Fruit fly (Drosophila melanogaster): ENCODE measurements around the gene ntc.

Gene ntc

DNA sequence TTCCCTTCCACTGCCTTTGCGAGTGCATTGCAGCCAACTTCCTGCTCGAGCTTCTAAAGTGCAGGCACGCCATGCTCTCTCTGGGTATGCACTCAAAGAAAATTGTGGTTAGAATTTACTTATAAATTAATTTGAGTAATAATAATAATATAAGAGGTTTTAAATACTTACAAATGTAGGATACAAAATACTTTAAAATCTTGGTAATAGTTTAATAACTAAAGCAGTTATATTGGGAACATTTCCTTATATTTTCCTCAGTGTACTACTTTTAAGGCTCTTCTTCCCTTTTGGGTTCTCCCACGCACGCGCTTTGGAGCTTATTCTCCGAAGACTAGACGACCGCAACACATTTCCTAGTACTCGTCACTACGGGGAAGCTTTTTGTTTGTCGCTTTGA, 20.3 kb upstream of the ntc start (continued):
- no peak for TF ChIP-seq ftz-f1 (GFP tag; optimal IDR thresholded peaks at IDR 0.05)
- peak; percentile 39; the same call in 1 of the 2 replicates for TF ChIP-seq crol (GFP tag; IDR thresholded peaks at IDR 0.05)
- TF ChIP-seq HLH3B (GFP tag; IDR thresholded peaks at IDR 0.05) = peak; percentile 87
- peak; percentile 22 for TF ChIP-seq CG16815 (GFP tag; optimal IDR thresholded peaks at IDR 0.05)
- TF ChIP-seq HLH54F (GFP tag; optimal IDR thresholded peaks at IDR 0.05) = peak; percentile 11
- TF ChIP-seq onecut (GFP tag; IDR thresholded peaks at IDR 0.05) = peak; percentile 55
- TF ChIP-seq klu (GFP tag; IDR thresholded peaks at IDR 0.05) = peak; percentile 46; the same call in 1 of the 2 replicates
- TF ChIP-seq Sin3A (optimal IDR thresholded peaks at IDR 0.05) = no peak
- TF ChIP-seq ttk (GFP tag; IDR thresholded peaks at IDR 0.05) = peak; percentile 70
- TF ChIP-seq Vsx1 (GFP tag; optimal IDR thresholded peaks at IDR 0.05) = no peak
- no peak for TF ChIP-seq CG17186 (GFP tag; optimal IDR thresholded peaks at IDR 0.05)
- no peak for TF ChIP-seq Doc2 (GFP tag; IDR thresholded peaks at IDR 0.05)
- peak; percentile 69 for TF ChIP-seq CG1529 (GFP tag; optimal IDR thresholded peaks at IDR 0.05)
- TF ChIP-seq CG17829 (tag; optimal IDR thresholded peaks at IDR 0.05) = peak; percentile 77
- no peak for TF ChIP-seq peb (GFP tag; IDR thresholded peaks at IDR 0.05)
- TF ChIP-seq C15 (GFP tag; IDR thresholded peaks at IDR 0.05) = peak; percentile 55; the same call in 1 of the 3 replicates
- no peak for TF ChIP-seq lov (optimal IDR thresholded peaks at IDR 0.05)
- TF ChIP-seq lov (GFP tag; IDR thresholded peaks at IDR 0.05) = no peak
- peak; percentile 83 for TF ChIP-seq CrebB (tag; optimal IDR thresholded peaks at IDR 0.05)
- TF ChIP-seq CG9727 (GFP tag; optimal IDR thresholded peaks at IDR 0.05) = peak; percentile 84
- TF ChIP-seq Dbx (GFP tag; IDR thresholded peaks at IDR 0.05) = peak; percentile 85
- TF ChIP-seq CG13775 (GFP tag; optimal IDR thresholded peaks at IDR 0.05) = peak; percentile 71
- TF ChIP-seq ssp (GFP tag; IDR thresholded peaks at IDR 0.05) = peak; percentile 47; the same call in 1 of the 2 replicates
- no peak for TF ChIP-seq CG1792 (GFP tag; optimal IDR thresholded peaks at IDR 0.05)
- no peak for TF ChIP-seq tx (GFP tag; optimal IDR thresholded peaks at IDR 0.05)
- TF ChIP-seq CG7556 (GFP tag; optimal IDR thresholded peaks at IDR 0.05) = peak; percentile 90
- TF ChIP-seq Hsf (GFP tag; optimal IDR thresholded peaks at IDR 0.05) = peak; percentile 15
- peak; percentile 7 for TF ChIP-seq CG7987 (GFP tag; optimal IDR thresholded peaks at IDR 0.05)
- TF ChIP-seq Taf1 (GFP tag; IDR thresholded peaks at IDR 0.05) = peak; percentile 43; the same call in 1 of the 2 replicates
- TF ChIP-seq slp2 (GFP tag; optimal IDR thresholded peaks at IDR 0.05) = no peak
- no peak for TF ChIP-seq HLHmδ (GFP tag; optimal IDR thresholded peaks at IDR 0.05)
- no peak for TF ChIP-seq CG14860 (GFP tag; IDR thresholded peaks at IDR 0.05; ENCODE audit: partially characterized antibody)
- peak; percentile 94 for TF ChIP-seq Fer1 (GFP tag; optimal IDR thresholded peaks at IDR 0.05)
- no peak for TF ChIP-seq Sry-δ (GFP tag; optimal IDR thresholded peaks at IDR 0.05)
- peak; percentile 56; the same call in 1 of the 3 replicates for TF ChIP-seq CG11560 (tag; IDR thresholded peaks at IDR 0.05)
- TF ChIP-seq Ptx1 (GFP tag; IDR thresholded peaks at IDR 0.05) = peak; percentile 74
- peak; percentile 82 for TF ChIP-seq D19A (tag; optimal IDR thresholded peaks at IDR 0.05)
- no peak for TF ChIP-seq Poxn (GFP tag; IDR thresholded peaks at IDR 0.05)
- peak; percentile 52 for TF ChIP-seq dmrt11E (tag; optimal IDR thresholded peaks at IDR 0.05)
- TF ChIP-seq Oaz (GFP tag; IDR thresholded peaks at IDR 0.05) = peak; percentile 49; the same call in 1 of the 2 replicates
- no peak; the same call in 2 of the 3 replicates for TF ChIP-seq sr (GFP tag; IDR thresholded peaks at IDR 0.05)
- TF ChIP-seq CG4854 (GFP tag; optimal IDR thresholded peaks at IDR 0.05) = peak; percentile 11
- no peak for TF ChIP-seq CG15073 (GFP tag; optimal IDR thresholded peaks at IDR 0.05)
- peak; percentile 81 for TF ChIP-seq CG6765 (GFP tag; optimal IDR thresholded peaks at IDR 0.05)
- TF ChIP-seq ara (GFP tag; IDR thresholded peaks at IDR 0.05) = peak; percentile 56; the same call in 1 of the 2 replicates
- TF ChIP-seq CG3838 (GFP tag; optimal IDR thresholded peaks at IDR 0.05) = no peak
- no peak for TF ChIP-seq Doc3 (GFP tag; IDR thresholded peaks at IDR 0.05; ENCODE audit: partially characterized antibody)
- peak; percentile 26 for TF ChIP-seq kay (GFP tag; optimal IDR thresholded peaks at IDR 0.05)
- peak; percentile 80 for TF ChIP-seq stc (GFP tag; IDR thresholded peaks at IDR 0.05)
- no peak for TF ChIP-seq ato (GFP tag; IDR thresholded peaks at IDR 0.05; ENCODE audit: partially characterized antibody)
- TF ChIP-seq Dp (GFP tag; optimal IDR thresholded peaks at IDR 0.05) = no peak
- peak; percentile 48 for TF ChIP-seq CG18476 (GFP tag; optimal IDR thresholded peaks at IDR 0.05)
- TF ChIP-seq CG10366 (GFP tag; IDR thresholded peaks at IDR 0.05) = peak; percentile 69
